Worm (Caenorhabditis elegans) whole organism, L2 larva: ENCODE results near the gene K03H1.13.

Experiments
- aly-2 ChIP-seq: fragments of 150-350 bp; optimal IDR thresholded peaks from 2 replicates; lab custom pipeline; 2014; ENCODE audit warnings: missing biosample characterization, missing genetic modification characterization
- ama-1 ChIP-seq: fragments of 150-350 bp; optimal IDR thresholded peaks from 2 replicates; lab custom pipeline; 2018; ENCODE audit warnings: inconsistent platforms
- blmp-1 ChIP-seq: sonication (generic microtip); optimal IDR thresholded peaks from 2 replicates; lab custom pipeline; 2017; ENCODE audit warnings: missing genetic modification characterization, mild to moderate bottlenecking, missing compliant biosample characterization, antibody characterized with exemption, moderate library complexity; ENCODE audit not compliant: insufficient read depth
- ceh-16 ChIP-seq: fragments of 150-350 bp; optimal IDR thresholded peaks from 2 replicates; lab custom pipeline; 2014; ENCODE audit warnings: missing biosample characterization, missing genetic modification characterization
- elt-1 ChIP-seq: fragments of 150-350 bp; optimal IDR thresholded peaks from 2 replicates; lab custom pipeline; 2014; ENCODE audit warnings: missing biosample characterization, missing genetic modification characterization
- nhr-12 ChIP-seq: fragments of 150-350 bp; optimal IDR thresholded peaks from 2 replicates; lab custom pipeline; 2014; ENCODE audit warnings: missing biosample characterization, missing genetic modification characterization
- nhr-25 ChIP-seq: fragments of 150-350 bp; sonication (generic microtip); optimal IDR thresholded peaks from 3 replicates; lab custom pipeline; 2014; ENCODE audit warnings: missing biosample characterization, missing genetic modification characterization
- nhr-6 ChIP-seq: fragments of 150-350 bp; optimal IDR thresholded peaks from 2 replicates; lab custom pipeline; 2014; ENCODE audit warnings: missing biosample characterization, missing genetic modification characterization
- zag-1 ChIP-seq: fragments of 150-350 bp; optimal IDR thresholded peaks from 2 replicates; lab custom pipeline; 2014; ENCODE audit warnings: missing biosample characterization, missing genetic modification characterization
- ztf-11 ChIP-seq: sonication (generic microtip); optimal IDR thresholded peaks from 2 replicates; lab custom pipeline; 2017; ENCODE audit warnings: missing biosample characterization, missing genetic modification characterization

DNA sequence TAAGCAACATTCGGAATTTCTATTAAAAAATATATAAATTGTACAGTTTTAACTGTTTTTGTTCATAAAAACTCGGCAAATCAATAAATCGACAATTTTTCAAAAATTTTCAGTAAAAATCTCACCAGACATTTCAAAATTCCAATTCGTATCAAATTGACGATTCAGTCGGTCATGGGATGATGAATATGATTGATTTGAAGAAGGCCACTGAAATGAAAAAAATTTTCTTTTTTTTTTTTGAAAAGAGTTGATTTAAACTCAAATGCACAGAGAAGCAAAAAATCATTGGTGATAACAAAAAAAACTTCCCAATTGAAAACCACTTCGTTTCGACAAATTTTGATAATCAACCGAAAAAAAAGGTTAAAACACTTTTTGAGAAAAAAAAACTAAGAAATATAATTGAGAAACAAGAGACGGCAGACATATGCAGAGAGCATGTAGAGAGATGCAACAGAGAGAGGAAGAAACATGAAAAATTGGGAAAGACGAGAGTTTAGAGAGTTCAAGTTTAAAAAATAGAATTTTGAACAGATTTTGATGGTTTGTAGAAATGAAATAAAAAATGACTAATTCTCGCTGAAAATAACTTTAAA, 46.4 kb downstream of the K03H1.13 start:
- TF ChIP-seq ztf-11 (tag; lab: Kevin White, UChicago), result no peak
- no peak for TF ChIP-seq nhr-6
- no peak for TF ChIP-seq aly-2 (tag; lab: Kevin White, UChicago)
- no peak for TF ChIP-seq blmp-1 (tag; lab: Kevin White, UChicago)
- no peak for TF ChIP-seq ceh-16 (tag; lab: Kevin White, UChicago)
- TF ChIP-seq nhr-25, result no peak
- no peak for TF ChIP-seq zag-1 (tag; lab: Kevin White, UChicago)
- no peak for TF ChIP-seq elt-1 (tag; lab: Kevin White, UChicago)
- no peak for TF ChIP-seq nhr-12 (tag; lab: Kevin White, UChicago)
- TF ChIP-seq ama-1 (lab: Kevin White, UChicago), result no peak
